Fruit fly (Drosophila melanogaster) whole organism, adult: ENCODE data around the gene Myb.

ENCODE experiments used
- CG11617 ChIP-seq: fragments of 200-800 bp; sonication (Bioruptor generic); optimal IDR thresholded peaks from 2 replicates; lab custom pipeline; 2017; ENCODE audit warnings: mild to moderate bottlenecking, missing biosample characterization, missing genetic modification reagents, missing genetic modification characterization
- CG12768 ChIP-seq: fragments of 200-800 bp; sonication (Bioruptor generic); optimal IDR thresholded peaks from 2 replicates; lab custom pipeline; 2017; ENCODE audit warnings: missing biosample characterization, missing genetic modification characterization, mild to moderate bottlenecking, moderate library complexity, missing genetic modification reagents
- CG14711 ChIP-seq: fragments of 200-800 bp; sonication (Bioruptor generic); optimal IDR thresholded peaks from 2 replicates; lab custom pipeline; 2018; ENCODE audit warnings: missing biosample characterization, mild to moderate bottlenecking, missing genetic modification characterization, moderate library complexity
- CG1620 ChIP-seq: fragments of 200-800 bp; sonication (Bioruptor generic); optimal IDR thresholded peaks from 2 replicates; lab custom pipeline; 2016; ENCODE audit warnings: missing biosample characterization, missing genetic modification characterization
- CG33017 ChIP-seq: fragments of 200-800 bp; sonication (Bioruptor generic); optimal IDR thresholded peaks from 2 replicates; lab custom pipeline; 2018; ENCODE audit warnings: missing biosample characterization, mild to moderate bottlenecking, missing genetic modification characterization, moderate library complexity
- CG5204 ChIP-seq: fragments of 200-800 bp; sonication (Bioruptor generic); optimal IDR thresholded peaks from 2 replicates; lab custom pipeline; 2016; ENCODE audit warnings: missing biosample characterization, missing genetic modification characterization
- CG7045 ChIP-seq: fragments of 200-800 bp; sonication (Bioruptor generic); optimal IDR thresholded peaks from 2 replicates; lab custom pipeline; 2017; ENCODE audit warnings: missing biosample characterization, mild to moderate bottlenecking, missing genetic modification characterization
- CG7101 ChIP-seq: fragments of 200-800 bp; sonication (Bioruptor generic); optimal IDR thresholded peaks from 2 replicates; lab custom pipeline; 2018; ENCODE audit warnings: missing biosample characterization, mild to moderate bottlenecking, missing genetic modification characterization, moderate library complexity
- Clk ChIP-seq: fragments of 200-800 bp; sonication (Bioruptor generic); optimal IDR thresholded peaks from 2 replicates; lab custom pipeline; 2017; ENCODE audit warnings: missing biosample characterization, missing genetic modification characterization
- Crg-1 ChIP-seq: fragments of 200-800 bp; sonication (Bioruptor generic); optimal IDR thresholded peaks from 2 replicates; lab custom pipeline; 2016; ENCODE audit warnings: missing biosample characterization, missing genetic modification characterization
- Hr96 ChIP-seq: fragments of 200-800 bp; sonication (Bioruptor generic); optimal IDR thresholded peaks from 2 replicates; lab custom pipeline; 2016; ENCODE audit warnings: missing biosample characterization, missing genetic modification characterization
- Mnt ChIP-seq: fragments of 200-800 bp; sonication (Bioruptor generic); optimal IDR thresholded peaks from 2 replicates; lab custom pipeline; 2016; ENCODE audit warnings: missing biosample characterization, mild to moderate bottlenecking, missing genetic modification characterization
- bab1 ChIP-seq: fragments of 200-800 bp; sonication (Bioruptor generic); optimal IDR thresholded peaks from 3 replicates; lab custom pipeline; 2019; ENCODE audit warnings: missing biosample characterization, mild to moderate bottlenecking, missing genetic modification characterization, moderate library complexity
- cic ChIP-seq: fragments of 200-800 bp; sonication (Bioruptor generic); optimal IDR thresholded peaks from 2 replicates; lab custom pipeline; 2017; ENCODE audit warnings: missing biosample characterization, mild to moderate bottlenecking, missing genetic modification characterization, moderate library complexity
- cnc ChIP-seq, 2 experiments: fragments of >200 bp; optimal IDR thresholded peaks; 2 replicates each; lab custom pipeline; 2017
- kay ChIP-seq: fragments of 200-800 bp; sonication (Bioruptor generic); peaks from one replicate; lab custom pipeline; 2016; ENCODE audit warnings: missing biosample characterization, missing genetic modification characterization, borderline replicate concordance
- ovo ChIP-seq: fragments of 200-800 bp; sonication (Bioruptor generic); optimal IDR thresholded peaks from 2 replicates; lab custom pipeline; 2016; ENCODE audit warnings: missing biosample characterization, missing genetic modification characterization
- pad ChIP-seq: fragments of 200-800 bp; sonication (Bioruptor generic); optimal IDR thresholded peaks from 3 replicates; lab custom pipeline; 2017; ENCODE audit warnings: missing biosample characterization, missing genetic modification characterization, mild to moderate bottlenecking, moderate library complexity, missing genetic modification reagents
- tj ChIP-seq: fragments of 200-800 bp; sonication (Bioruptor generic); optimal IDR thresholded peaks from 3 replicates; lab custom pipeline; 2017; ENCODE audit warnings: missing biosample characterization, mild to moderate bottlenecking, missing genetic modification characterization, moderate library complexity
- toe ChIP-seq: fragments of 200-800 bp; sonication (Bioruptor generic); optimal IDR thresholded peaks from 2 replicates; lab custom pipeline; 2016; ENCODE audit warnings: missing biosample characterization, missing genetic modification characterization

Gene Myb

dm6 chrX:15859869-15860268 is 2.2 kb upstream of the Myb start, which contains the start of gene Gbeta13F:
Gene Gbeta13F, plus strand, starts transcription at chrX:15860115.
- TF ChIP-seq ovo (peak; percentile 10), kay (no peak), Crg-1 (GFP tag; lab: Kevin White, UChicago) (no peak), bab1 (peak; percentile 43), CG33017 (no peak), CG1620 (GFP tag; lab: Kevin White, UChicago) (peak; percentile 42), CG14711 (tag; lab: Kevin White, UChicago) (peak; percentile 4), Clk (GFP tag; lab: Kevin White, UChicago) (no peak)

dm6 chrX:15859387-15859786 is 1.8 kb upstream of the Myb start, which contains the start of gene AlkB:
Gene AlkB, minus strand, starts transcription at chrX:15859487.
- TF ChIP-seq bab1 (no peak), CG14711 (tag; lab: Kevin White, UChicago) (no peak), Hr96 (GFP tag; lab: Kevin White, UChicago) (no peak)

- TF ChIP-seq CG1620 (GFP tag; lab: Kevin White, UChicago) (peak; percentile 48), bab1 (peak; percentile 45), CG33017 (no peak), CG14711 (tag; lab: Kevin White, UChicago) (peak; percentile 37), toe (no peak), CG7045 (GFP tag; lab: Kevin White, UChicago) (no peak), cic (GFP tag; lab: Kevin White, UChicago) (no peak), ovo (peak; percentile 32), kay (peak; percentile 25), Crg-1 (GFP tag; lab: Kevin White, UChicago) (no peak), Hr96 (GFP tag; lab: Kevin White, UChicago) (no peak), pad (GFP tag; lab: Kevin White, UChicago) (peak; percentile 49), cnc (optimal IDR thresholded peaks at IDR 0.05; lab: Kevin White, UChicago) (no peak), CG12768 (GFP tag; lab: Kevin White, UChicago) (no peak), CG5204 (GFP tag; lab: Kevin White, UChicago) (no peak), CG7101 (peak; percentile 46), Mnt (GFP tag; lab: Kevin White, UChicago) (peak; percentile 70), Clk (GFP tag; lab: Kevin White, UChicago) (no peak), tj (GFP tag; lab: Kevin White, UChicago) (peak; percentile 53), CG11617 (GFP tag; lab: Kevin White, UChicago) (peak; percentile 20)
Observed at dm6 chrX:15852815-15853542, 4.6 kb downstream of the Myb start, which contains the start of the genes UBL3 and CG15914. Gene UBL3, minus strand, starts transcription at chrX:15853175. Gene CG15914, plus strand, starts transcription at chrX:15853421.

dm6 chrX:15849021-15849420 is 8.6 kb downstream of the Myb start, which contains the start of gene sun:
Gene sun, minus strand, starts transcription at chrX:15849258.
- TF ChIP-seq bab1, result peak; percentile 7
- TF ChIP-seq CG11617 (GFP tag; lab: Kevin White, UChicago), result peak; percentile 24
- TF ChIP-seq Clk (GFP tag; lab: Kevin White, UChicago), result no peak
- TF ChIP-seq Mnt (GFP tag; lab: Kevin White, UChicago), result peak; percentile 16

dm6 chrX:15844139-15844538 is 13.5 kb downstream of the Myb start, which contains the start of the genes ArgRS and CG8578:
Gene ArgRS, minus strand, starts transcription at chrX:15844145.
Gene CG8578, plus strand, starts transcription at chrX:15844476.
- TF ChIP-seq CG33017 (no peak), CG11617 (GFP tag; lab: Kevin White, UChicago) (peak; percentile 70), CG1620 (GFP tag; lab: Kevin White, UChicago) (peak; percentile 73), cnc (optimal IDR thresholded peaks at IDR 0.05; lab: Kevin White, UChicago) (no peak), CG7045 (GFP tag; lab: Kevin White, UChicago) (no peak), pad (GFP tag; lab: Kevin White, UChicago) (peak; percentile 50), Crg-1 (GFP tag; lab: Kevin White, UChicago) (no peak), CG12768 (GFP tag; lab: Kevin White, UChicago) (peak; percentile 11), Mnt (GFP tag; lab: Kevin White, UChicago) (peak; percentile 88), CG5204 (GFP tag; lab: Kevin White, UChicago) (no peak), bab1 (peak; percentile 53), CG14711 (tag; lab: Kevin White, UChicago) (peak; percentile 22), CG7101 (peak; percentile 51), toe (peak; percentile 79), kay (no peak), tj (GFP tag; lab: Kevin White, UChicago) (no peak), Hr96 (GFP tag; lab: Kevin White, UChicago) (no peak), Clk (GFP tag; lab: Kevin White, UChicago) (no peak), cic (GFP tag; lab: Kevin White, UChicago) (peak; percentile 16)

dm6 chrX:15841346-15841745 is 16.3 kb downstream of the Myb start:
- TF ChIP-seq CG5204 (GFP tag; lab: Kevin White, UChicago) (no peak), CG7101 (no peak), CG1620 (GFP tag; lab: Kevin White, UChicago) (no peak), pad (GFP tag; lab: Kevin White, UChicago) (no peak), cic (GFP tag; lab: Kevin White, UChicago) (no peak), CG14711 (tag; lab: Kevin White, UChicago) (no peak), Hr96 (GFP tag; lab: Kevin White, UChicago) (no peak), tj (GFP tag; lab: Kevin White, UChicago) (no peak), Mnt (GFP tag; lab: Kevin White, UChicago) (no peak), CG11617 (GFP tag; lab: Kevin White, UChicago) (no peak), ovo (no peak), bab1 (no peak), toe (no peak), Clk (GFP tag; lab: Kevin White, UChicago) (no peak), CG33017 (no peak), kay (no peak), Crg-1 (GFP tag; lab: Kevin White, UChicago) (no peak), CG12768 (GFP tag; lab: Kevin White, UChicago) (no peak)
